Fruit fly (Drosophila melanogaster) whole organism, wandering third instar larva: ENCODE data around the gene CG1737.

Source experiments
- CG9705 ChIP-seq: fragments of 200-800 bp; sonication (Bioruptor generic); optimal IDR thresholded peaks from 2 replicates; lab custom pipeline; 2018; ENCODE audit warnings: missing biosample characterization, mild to moderate bottlenecking, missing genetic modification characterization
- Myc ChIP-seq: fragments of >200 bp; optimal IDR thresholded peaks from 2 replicates; lab custom pipeline; 2017
- OdsH ChIP-seq: fragments of 200-800 bp; sonication (Bioruptor generic); optimal IDR thresholded peaks from 2 replicates; lab custom pipeline; 2016; ENCODE audit warnings: missing biosample characterization, mild to moderate bottlenecking, missing genetic modification characterization
- jim ChIP-seq: fragments of 175-275, 200-325 bp; sonication (Bioruptor generic); optimal IDR thresholded peaks from 2 replicates; lab custom pipeline; 2016; ENCODE audit warnings: missing biosample characterization, mild to moderate bottlenecking, missing genetic modification characterization
- psq ChIP-seq: fragments of 200-800 bp; sonication (Bioruptor generic); optimal IDR thresholded peaks from 3 replicates; lab custom pipeline; 2017; ENCODE audit warnings: missing biosample characterization, mild to moderate bottlenecking, missing genetic modification characterization, moderate library complexity
- woc ChIP-seq: sonication (Bioruptor generic); optimal IDR thresholded peaks from 2 replicates; lab custom pipeline; 2016; ENCODE audit warnings: missing biosample characterization, mild to moderate bottlenecking, missing genetic modification characterization

DNA sequence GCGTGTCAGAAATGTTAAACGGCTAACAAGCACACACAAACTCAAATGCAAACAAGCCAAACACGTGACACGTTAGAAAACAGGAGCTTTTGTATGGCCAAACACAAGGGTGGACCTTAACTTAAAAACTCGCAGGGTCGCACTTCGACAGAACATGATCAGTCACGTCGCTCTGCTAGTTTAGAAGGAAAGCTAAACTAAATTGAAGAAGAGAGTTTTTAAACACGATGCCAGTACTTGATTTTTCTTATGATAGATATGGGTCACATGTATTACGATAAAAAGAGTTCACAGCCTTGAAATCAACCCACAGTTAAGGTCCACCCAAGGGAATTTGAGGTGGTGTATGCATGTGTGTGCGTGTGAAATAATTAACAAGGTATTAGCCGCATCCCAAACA, 28.0 kb downstream of the CG1737 start:
- TF ChIP-seq Myc (lab: Kevin White, UChicago), result no peak
- no peak for TF ChIP-seq CG9705
- no peak for TF ChIP-seq OdsH (GFP tag; lab: Kevin White, UChicago)
- no peak for TF ChIP-seq psq (GFP tag; lab: Kevin White, UChicago)
- TF ChIP-seq jim, result no peak
- no peak for TF ChIP-seq woc
